Fruit fly (Drosophila melanogaster): ENCODE data around the gene CG5909.

Gene CG5909

dm6 chr3R:27186849-27187248, 25.9 kb downstream of the CG5909 start:
- no peak for TF ChIP-seq psq (optimal IDR thresholded peaks at IDR 0.05)
- TF ChIP-seq Sin3A (optimal IDR thresholded peaks at IDR 0.05): no peak
- TF ChIP-seq Myc (optimal IDR thresholded peaks at IDR 0.05): no peak
- TF ChIP-seq insv (optimal IDR thresholded peaks at IDR 0.05): no peak
- TF ChIP-seq h (optimal IDR thresholded peaks at IDR 0.05): no peak
- no peak for TF ChIP-seq ttk (optimal IDR thresholded peaks at IDR 0.05)

dm6 chr3R:27193079-27193478, 32.1 kb downstream of the CG5909 start:
- TF ChIP-seq h (optimal IDR thresholded peaks at IDR 0.05) (no peak), ttk (optimal IDR thresholded peaks at IDR 0.05) (no peak), insv (optimal IDR thresholded peaks at IDR 0.05) (no peak), psq (optimal IDR thresholded peaks at IDR 0.05) (no peak), Myc (optimal IDR thresholded peaks at IDR 0.05) (no peak), Sin3A (optimal IDR thresholded peaks at IDR 0.05) (no peak)

- TF ChIP-seq h (optimal IDR thresholded peaks at IDR 0.05): no peak
- no peak for TF ChIP-seq Myc (optimal IDR thresholded peaks at IDR 0.05)
- TF ChIP-seq insv (optimal IDR thresholded peaks at IDR 0.05): no peak
- TF ChIP-seq ttk (optimal IDR thresholded peaks at IDR 0.05): no peak
- no peak for TF ChIP-seq psq (optimal IDR thresholded peaks at IDR 0.05)
- TF ChIP-seq Sin3A (optimal IDR thresholded peaks at IDR 0.05): no peak
Observed at dm6 chr3R:27194106-27194505, 33.1 kb downstream of the CG5909 start, which contains the start of gene Ser. Gene Ser (minus strand): TSS chr3R:27194267.

- TF ChIP-seq Myc (optimal IDR thresholded peaks at IDR 0.05): no peak
- TF ChIP-seq psq (optimal IDR thresholded peaks at IDR 0.05): no peak
- no peak for TF ChIP-seq ttk (optimal IDR thresholded peaks at IDR 0.05)
- no peak for TF ChIP-seq h (optimal IDR thresholded peaks at IDR 0.05)
Observed at dm6 chr3R:27196866-27197265, 35.9 kb downstream of the CG5909 start.

- TF ChIP-seq psq (optimal IDR thresholded peaks at IDR 0.05) (no peak), insv (optimal IDR thresholded peaks at IDR 0.05) (no peak), Sin3A (optimal IDR thresholded peaks at IDR 0.05) (no peak), ttk (optimal IDR thresholded peaks at IDR 0.05) (no peak), h (optimal IDR thresholded peaks at IDR 0.05) (no peak), Myc (optimal IDR thresholded peaks at IDR 0.05) (no peak)
Observed at dm6 chr3R:27197581-27197980, 36.6 kb downstream of the CG5909 start.

dm6 chr3R:27198883-27199780, 38.2 kb downstream of the CG5909 start:
- TF ChIP-seq ttk (optimal IDR thresholded peaks at IDR 0.05) (no peak), h (optimal IDR thresholded peaks at IDR 0.05) (no peak), Myc (optimal IDR thresholded peaks at IDR 0.05) (no peak), insv (optimal IDR thresholded peaks at IDR 0.05) (no peak), Sin3A (optimal IDR thresholded peaks at IDR 0.05) (no peak), psq (optimal IDR thresholded peaks at IDR 0.05) (no peak)

dm6 chr3R:27201538-27202281, 40.8 kb downstream of the CG5909 start:
- no peak for TF ChIP-seq h (optimal IDR thresholded peaks at IDR 0.05)

- TF ChIP-seq psq (optimal IDR thresholded peaks at IDR 0.05) (no peak), insv (optimal IDR thresholded peaks at IDR 0.05) (no peak), Myc (optimal IDR thresholded peaks at IDR 0.05) (no peak), Sin3A (optimal IDR thresholded peaks at IDR 0.05) (no peak), h (optimal IDR thresholded peaks at IDR 0.05) (no peak), ttk (optimal IDR thresholded peaks at IDR 0.05) (no peak)
Observed at dm6 chr3R:27202330-27202729, 41.4 kb downstream of the CG5909 start.

dm6 chr3R:27203856-27204255, 42.9 kb downstream of the CG5909 start:
- TF ChIP-seq ttk (optimal IDR thresholded peaks at IDR 0.05) (no peak), psq (optimal IDR thresholded peaks at IDR 0.05) (no peak), Myc (optimal IDR thresholded peaks at IDR 0.05) (no peak), h (optimal IDR thresholded peaks at IDR 0.05) (no peak), insv (optimal IDR thresholded peaks at IDR 0.05) (no peak)

- no peak for TF ChIP-seq Sin3A (optimal IDR thresholded peaks at IDR 0.05)
- no peak for TF ChIP-seq Myc (optimal IDR thresholded peaks at IDR 0.05)
- no peak for TF ChIP-seq ttk (optimal IDR thresholded peaks at IDR 0.05)
- TF ChIP-seq h (optimal IDR thresholded peaks at IDR 0.05): no peak
- no peak for TF ChIP-seq insv (optimal IDR thresholded peaks at IDR 0.05)
- no peak for TF ChIP-seq psq (optimal IDR thresholded peaks at IDR 0.05)
Observed at dm6 chr3R:27204694-27205414, 43.9 kb downstream of the CG5909 start.

dm6 chr3R:27208724-27209343, 47.9 kb downstream of the CG5909 start:
- TF ChIP-seq Sin3A (optimal IDR thresholded peaks at IDR 0.05): no peak
- TF ChIP-seq psq (optimal IDR thresholded peaks at IDR 0.05): no peak
- no peak for TF ChIP-seq h (optimal IDR thresholded peaks at IDR 0.05)
- no peak for TF ChIP-seq ttk (optimal IDR thresholded peaks at IDR 0.05)

All from Kc167 (cell line).